Worm (Caenorhabditis elegans): ENCODE data around the gene Y71H2AL.2.

Gene Y71H2AL.2

ce11 chrIII:2656168-2656567 is 30.0 kb upstream of the Y71H2AL.2 start (continued):
- TF ChIP-seq rnt-1 (tag; optimal IDR thresholded peaks at IDR 0.05): no peak
- no peak for TF ChIP-seq fkh-4 (tag; optimal IDR thresholded peaks at IDR 0.05; ENCODE audit: borderline replicate concordance)
- TF ChIP-seq aha-1 (tag; optimal IDR thresholded peaks at IDR 0.05): no peak
- no peak for TF ChIP-seq unc-62 (GFP tag; optimal IDR thresholded peaks at IDR 0.05)
- no peak for TF ChIP-seq ztf-11 (tag; optimal IDR thresholded peaks at IDR 0.05)
- no peak for TF ChIP-seq ztf-4 (tag; optimal IDR thresholded peaks at IDR 0.05)
- no peak for TF ChIP-seq unc-98 (GFP tag; IDR thresholded peaks at IDR 0.05)
- TF ChIP-seq skn-1 (tag; optimal IDR thresholded peaks at IDR 0.05): no peak
- peak; percentile 56 for TF ChIP-seq mep-1 (tag; optimal IDR thresholded peaks at IDR 0.05)
- TF ChIP-seq nhr-20 (tag; optimal IDR thresholded peaks at IDR 0.05): peak; percentile 33
- TF ChIP-seq aly-2 (tag; optimal IDR thresholded peaks at IDR 0.05): no peak
- TF ChIP-seq sptf-1 (tag; optimal IDR thresholded peaks at IDR 0.05): no peak
- TF ChIP-seq ces-1 (GFP tag; optimal IDR thresholded peaks at IDR 0.05): no peak
- peak; percentile 46 for TF ChIP-seq snu-23 (GFP tag; optimal IDR thresholded peaks at IDR 0.05)
- TF ChIP-seq zip-4 (GFP tag; optimal IDR thresholded peaks at IDR 0.05): no peak
- TF ChIP-seq efl-1 (optimal IDR thresholded peaks at IDR 0.05): no peak
- peak in 1 of 2 experiments; percentile 22 for TF ChIP-seq efl-1 (GFP tag; optimal IDR thresholded peaks at IDR 0.05 in 1 of 2)
- TF ChIP-seq sup-37 (GFP tag; optimal IDR thresholded peaks at IDR 0.05): no peak
- TF ChIP-seq pax-3 (tag; optimal IDR thresholded peaks at IDR 0.05): no peak
- TF ChIP-seq tbx-2 (tag; optimal IDR thresholded peaks at IDR 0.05): no peak
- no peak for TF ChIP-seq nhr-11 (tag; optimal IDR thresholded peaks at IDR 0.05)
- TF ChIP-seq vab-15 (tag; optimal IDR thresholded peaks at IDR 0.05): no peak
- TF ChIP-seq xbp-1 (tag; optimal IDR thresholded peaks at IDR 0.05): no peak
- no peak for TF ChIP-seq egl-13 (tag; optimal IDR thresholded peaks at IDR 0.05)
- no peak for TF ChIP-seq nhr-77 (tag; optimal IDR thresholded peaks at IDR 0.05)
- no peak for TF ChIP-seq ama-1 (optimal IDR thresholded peaks at IDR 0.05)
- TF ChIP-seq tlp-1 (tag; optimal IDR thresholded peaks at IDR 0.05): no peak
- peak; percentile 81 for TF ChIP-seq blmp-1 (tag; optimal IDR thresholded peaks at IDR 0.05)
- no peak for TF ChIP-seq nhr-12 (tag; optimal IDR thresholded peaks at IDR 0.05)
- TF ChIP-seq lin-15B (tag; optimal IDR thresholded peaks at IDR 0.05): no peak
- no peak for TF ChIP-seq sox-4 (tag; optimal IDR thresholded peaks at IDR 0.05)
- 0 out of 2 replicates have a peak, but pooled peaks have one; percentile 3 for TF ChIP-seq nhr-19 (GFP tag; conservative IDR thresholded peaks at IDR 0.05)
- TF ChIP-seq F16B12.6 (tag; optimal IDR thresholded peaks at IDR 0.05): no peak
- no peak for TF ChIP-seq alr-1 (tag; optimal IDR thresholded peaks at IDR 0.05; ENCODE audit: borderline replicate concordance)
- TF ChIP-seq lir-3 (tag; optimal IDR thresholded peaks at IDR 0.05; ENCODE audit: poor library complexity): no peak
- TF ChIP-seq fkh-10 (GFP tag; optimal IDR thresholded peaks at IDR 0.05): no peak
- peak; percentile 91 for TF ChIP-seq nhr-85 (tag)
- TF ChIP-seq hpl-2 (GFP tag; optimal IDR thresholded peaks at IDR 0.05): no peak
- TF ChIP-seq nhr-237 (tag; optimal IDR thresholded peaks at IDR 0.05): no peak
- peak; percentile 10 for TF ChIP-seq nhr-47 (tag; optimal IDR thresholded peaks at IDR 0.05)
- TF ChIP-seq lin-39 (tag; optimal IDR thresholded peaks at IDR 0.05): no peak
- no peak for TF ChIP-seq nhr-84 (tag; optimal IDR thresholded peaks at IDR 0.05)
- TF ChIP-seq egl-27 (tag; optimal IDR thresholded peaks at IDR 0.05): no peak
- peak; percentile 18 for TF ChIP-seq nhr-90 (tag; optimal IDR thresholded peaks at IDR 0.05; ENCODE audit: poor library complexity)
- TF ChIP-seq ceh-82 (tag; optimal IDR thresholded peaks at IDR 0.05): no peak
- no peak for TF ChIP-seq unc-130 (tag; optimal IDR thresholded peaks at IDR 0.05)
- peak; percentile 25 for TF ChIP-seq lin-13 (GFP tag; optimal IDR thresholded peaks at IDR 0.05)
- no peak for TF ChIP-seq swsn-7 (tag; optimal IDR thresholded peaks at IDR 0.05)
- no peak for TF ChIP-seq snpc-4 (tag; optimal IDR thresholded peaks at IDR 0.05)
- TF ChIP-seq nhr-28 (tag; optimal IDR thresholded peaks at IDR 0.05): no peak
- TF ChIP-seq nhr-76 (tag; optimal IDR thresholded peaks at IDR 0.05): no peak
- no peak for TF ChIP-seq C04F5.9 (tag; optimal IDR thresholded peaks at IDR 0.05)
- no peak for TF ChIP-seq jun-1 (tag; optimal IDR thresholded peaks at IDR 0.05)
- TF ChIP-seq nhr-71 (tag; optimal IDR thresholded peaks at IDR 0.05): peak; percentile 32
- peak; percentile 29 for TF ChIP-seq C16A3.4 (tag; optimal IDR thresholded peaks at IDR 0.05)
- TF ChIP-seq fkh-8 (tag; optimal IDR thresholded peaks at IDR 0.05): no peak
